Worm (Caenorhabditis elegans) whole organism, L2 larva: ENCODE results near the gene nlp-82.
A peak's percentile ranks its signal among the peaks of the same experiment; 100 is the strongest.

Experiments used
- F13H6.1 ChIP-seq: sonication (generic microtip); optimal IDR thresholded peaks from 2 replicates; lab custom pipeline; 2016; ENCODE audit warnings: missing genetic modification characterization, missing compliant biosample characterization
- R02D3.7 ChIP-seq: fragments of 150-350 bp; optimal IDR thresholded peaks from 2 replicates; lab custom pipeline; 2014; ENCODE audit warnings: missing biosample characterization, missing genetic modification characterization
- Y55F3AM.14 ChIP-seq: fragments of 200-800 bp; sonication (Bioruptor generic); optimal IDR thresholded peaks from 2 replicates; lab custom pipeline; 2018; ENCODE audit warnings: mild to moderate bottlenecking, missing genetic modification characterization, missing compliant biosample characterization
- ZK546.5 ChIP-seq: sonication (generic microtip); optimal IDR thresholded peaks from 2 replicates; lab custom pipeline; 2017; ENCODE audit warnings: missing biosample characterization, missing genetic modification characterization
- alr-1 ChIP-seq: fragments of 150-350 bp; optimal IDR thresholded peaks from 2 replicates; lab custom pipeline; 2014; ENCODE audit warnings: missing biosample characterization, missing genetic modification characterization
- aly-2 ChIP-seq: fragments of 150-350 bp; optimal IDR thresholded peaks from 2 replicates; lab custom pipeline; 2014; ENCODE audit warnings: missing biosample characterization, missing genetic modification characterization
- ama-1 ChIP-seq: fragments of 150-350 bp; optimal IDR thresholded peaks from 2 replicates; lab custom pipeline; 2018; ENCODE audit warnings: inconsistent platforms
- blmp-1 ChIP-seq: sonication (generic microtip); optimal IDR thresholded peaks from 2 replicates; lab custom pipeline; 2017; ENCODE audit warnings: missing genetic modification characterization, mild to moderate bottlenecking, missing compliant biosample characterization, antibody characterized with exemption, moderate library complexity; ENCODE audit not compliant: insufficient read depth
- ceh-82 ChIP-seq: fragments of 150-350 bp; optimal IDR thresholded peaks from 2 replicates; lab custom pipeline; 2014; ENCODE audit warnings: missing biosample characterization, missing genetic modification characterization
- crh-2 ChIP-seq: sonication (generic microtip); optimal IDR thresholded peaks from 2 replicates; lab custom pipeline; 2017; ENCODE audit warnings: missing biosample characterization, missing genetic modification characterization
- dmd-4 ChIP-seq: sonication (generic microtip); optimal IDR thresholded peaks from 2 replicates; lab custom pipeline; 2017; ENCODE audit warnings: missing biosample characterization, missing genetic modification characterization
- egl-27 ChIP-seq: sonication (generic microtip); optimal IDR thresholded peaks from 3 replicates; lab custom pipeline; 2017; ENCODE audit warnings: missing biosample characterization, missing genetic modification reagents, missing genetic modification characterization
- elt-1 ChIP-seq: fragments of 150-350 bp; optimal IDR thresholded peaks from 2 replicates; lab custom pipeline; 2014; ENCODE audit warnings: missing biosample characterization, missing genetic modification characterization
- fos-1 ChIP-seq: fragments of 150-350 bp; optimal IDR thresholded peaks from 2 replicates; lab custom pipeline; 2014; ENCODE audit warnings: missing biosample characterization, missing genetic modification characterization
- gmeb-1 ChIP-seq: fragments of 150-350 bp; optimal IDR thresholded peaks from 2 replicates; lab custom pipeline; 2014; ENCODE audit warnings: missing biosample characterization, missing genetic modification characterization
- lin-11 ChIP-seq: fragments of 150-350 bp; sonication (generic microtip); optimal IDR thresholded peaks from 2 replicates; lab custom pipeline; 2014; ENCODE audit warnings: missing biosample characterization, missing genetic modification characterization, inconsistent platforms, mixed read lengths
- lin-39 ChIP-seq: fragments of 150-350 bp; optimal IDR thresholded peaks from 2 replicates; lab custom pipeline; 2014; ENCODE audit warnings: missing biosample characterization, missing genetic modification reagents, missing genetic modification characterization
- lsy-2 ChIP-seq, 2 experiments: fragments of 150-350 bp in 1 of 2; sonication (generic microtip) in 1 of 2; optimal IDR thresholded peaks; 2 replicates each; lab custom pipeline; 2014 to 2017; ENCODE audit warnings: missing biosample characterization in 2 of 2, missing genetic modification characterization in 2 of 2
- mab-5 ChIP-seq: fragments of 150-350 bp; optimal IDR thresholded peaks from 2 replicates; lab custom pipeline; 2014; ENCODE audit warnings: missing biosample characterization, missing genetic modification characterization
- mbf-1 ChIP-seq: sonication (generic microtip); optimal IDR thresholded peaks from 2 replicates; lab custom pipeline; 2017; ENCODE audit warnings: missing biosample characterization, missing genetic modification characterization
- mdl-1 ChIP-seq, 2 experiments: fragments of 150-350 bp in 1 of 2; sonication (generic microtip) in 1 of 2; optimal IDR thresholded peaks; 2 replicates each; lab custom pipeline; 2017; ENCODE audit warnings: missing biosample characterization in 2 of 2, missing genetic modification characterization in 2 of 2
- nhr-10 ChIP-seq: sonication (generic microtip); optimal IDR thresholded peaks from 2 replicates; lab custom pipeline; 2017; ENCODE audit warnings: missing biosample characterization, missing genetic modification characterization
- nhr-11 ChIP-seq: fragments of 150-350 bp; optimal IDR thresholded peaks from 2 replicates; lab custom pipeline; 2014; ENCODE audit warnings: missing biosample characterization, missing genetic modification characterization
- nhr-129 ChIP-seq: fragments of 150-350 bp; optimal IDR thresholded peaks from 2 replicates; lab custom pipeline; 2014; ENCODE audit warnings: missing biosample characterization, missing genetic modification characterization
- nhr-21 ChIP-seq: fragments of 150-350 bp; optimal IDR thresholded peaks from 2 replicates; lab custom pipeline; 2014; ENCODE audit warnings: missing biosample characterization, missing genetic modification characterization
- nhr-23 ChIP-seq: fragments of 150-350 bp; optimal IDR thresholded peaks from 2 replicates; lab custom pipeline; 2014; ENCODE audit warnings: missing biosample characterization, missing genetic modification reagents, missing genetic modification characterization
- nhr-237 ChIP-seq: fragments of 150-350 bp; optimal IDR thresholded peaks from 2 replicates; lab custom pipeline; 2014; ENCODE audit warnings: missing biosample characterization, missing genetic modification characterization
- nhr-77 ChIP-seq: fragments of 150-350 bp; optimal IDR thresholded peaks from 2 replicates; lab custom pipeline; 2014; ENCODE audit warnings: missing biosample characterization, missing genetic modification characterization
- peb-1 ChIP-seq: fragments of 150-350 bp; optimal IDR thresholded peaks from 2 replicates; lab custom pipeline; 2014; ENCODE audit warnings: missing biosample characterization, missing genetic modification characterization
- sem-4 ChIP-seq: fragments of 150-350 bp; optimal IDR thresholded peaks from 2 replicates; lab custom pipeline; 2014; ENCODE audit warnings: missing biosample characterization, missing genetic modification reagents, missing genetic modification characterization
- skn-1 ChIP-seq: sonication (generic microtip); optimal IDR thresholded peaks from 2 replicates; lab custom pipeline; 2017; ENCODE audit warnings: missing biosample characterization, missing genetic modification characterization
- sma-3 ChIP-seq: sonication (generic microtip); optimal IDR thresholded peaks from 2 replicates; lab custom pipeline; 2016; ENCODE audit warnings: missing genetic modification reagents, missing genetic modification characterization, missing compliant biosample characterization
- sma-9 ChIP-seq, 2 experiments: fragments of 150-350 bp in 1 of 2; sonication (generic microtip) in 1 of 2; optimal IDR thresholded peaks; 2 replicates each; lab custom pipeline; 2014 to 2016; ENCODE audit warnings: missing genetic modification characterization in 2 of 2, mild to moderate bottlenecking in 1 of 2, missing biosample characterization in 1 of 2, missing compliant biosample characterization in 1 of 2, missing genetic modification reagents in 1 of 2, moderate library complexity in 1 of 2
- snpc-4 ChIP-seq: fragments of 150-350 bp; optimal IDR thresholded peaks from 2 replicates; lab custom pipeline; 2014; ENCODE audit warnings: missing biosample characterization, missing genetic modification characterization
- unc-39 ChIP-seq: fragments of 150-350 bp; optimal IDR thresholded peaks from 2 replicates; lab custom pipeline; 2014; ENCODE audit warnings: missing biosample characterization, missing genetic modification characterization
- unc-55 ChIP-seq: fragments of 150-350 bp; sonication (generic microtip); optimal IDR thresholded peaks from 3 replicates; lab custom pipeline; 2014; ENCODE audit warnings: missing biosample characterization, missing genetic modification reagents, missing genetic modification characterization
- zag-1 ChIP-seq: fragments of 150-350 bp; optimal IDR thresholded peaks from 2 replicates; lab custom pipeline; 2014; ENCODE audit warnings: missing biosample characterization, missing genetic modification characterization
- ztf-11 ChIP-seq: sonication (generic microtip); optimal IDR thresholded peaks from 2 replicates; lab custom pipeline; 2017; ENCODE audit warnings: missing biosample characterization, missing genetic modification characterization
- ztf-4 ChIP-seq: fragments of 150-350 bp; optimal IDR thresholded peaks from 2 replicates; lab custom pipeline; 2014; ENCODE audit warnings: missing biosample characterization, missing genetic modification characterization

nlp-82 gene

DNA sequence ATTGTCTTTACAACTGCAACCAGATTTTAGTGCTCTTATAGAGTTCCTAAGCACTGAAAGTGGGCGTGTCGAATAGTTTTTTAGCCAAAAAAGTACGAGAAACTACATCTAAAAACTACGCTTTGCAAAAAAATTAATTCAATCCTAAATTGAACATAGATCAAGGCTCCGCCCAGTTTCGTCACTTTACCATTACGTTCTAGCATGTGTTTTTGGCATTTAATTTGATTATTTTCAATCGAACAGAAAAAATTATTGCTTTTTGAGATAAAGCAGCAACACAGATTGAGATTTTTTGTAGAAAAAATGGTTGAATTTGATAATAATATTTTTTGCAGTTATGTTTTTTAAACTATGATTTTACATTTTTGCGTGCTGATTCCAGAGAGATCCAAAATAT is at the start of gene nlp-82:
Gene nlp-82, minus strand, starts transcription at position 101 of the 400 bp plus-strand sequence.
- TF ChIP-seq ztf-11 (tag; lab: Kevin White, UChicago) (no peak), mbf-1 (tag; lab: Kevin White, UChicago) (no peak), zag-1 (tag; lab: Kevin White, UChicago) (no peak), blmp-1 (tag; lab: Kevin White, UChicago) (no peak), peb-1 (tag; lab: Kevin White, UChicago) (no peak), nhr-21 (tag; lab: Kevin White, UChicago) (no peak), ama-1 (lab: Kevin White, UChicago) (no peak), nhr-10 (tag; lab: Kevin White, UChicago) (no peak), ceh-82 (tag; lab: Kevin White, UChicago) (no peak), nhr-23 (tag; lab: Kevin White, UChicago) (no peak), R02D3.7 (tag; lab: Kevin White, UChicago) (no peak), snpc-4 (no peak), ZK546.5 (no peak), elt-1 (tag; lab: Kevin White, UChicago) (no peak), gmeb-1 (no peak)

DNA sequence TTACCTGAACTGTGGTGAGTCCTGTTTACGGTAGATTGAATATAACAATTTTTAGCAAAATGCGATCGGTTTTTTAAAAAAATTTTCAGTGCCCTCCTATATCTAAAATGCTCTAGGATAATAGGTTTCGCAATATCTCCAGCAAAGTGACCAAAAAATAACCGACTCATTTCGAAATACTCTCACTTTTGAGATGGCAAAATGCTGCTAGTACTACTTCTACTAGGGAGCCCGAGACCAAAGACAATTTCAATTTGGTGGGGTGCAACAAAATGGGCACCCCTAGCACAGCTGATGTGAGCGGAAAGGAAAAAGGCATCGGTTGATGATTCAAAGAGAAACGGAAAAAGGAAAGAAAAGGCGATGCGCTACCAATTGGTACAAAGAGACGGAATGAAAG is 49.5 kb upstream of the nlp-82 start:
- TF ChIP-seq unc-39 (tag; lab: Kevin White, UChicago): no peak
- TF ChIP-seq unc-55 (GFP tag; lab: Kevin White, UChicago): peak; percentile 9

DNA sequence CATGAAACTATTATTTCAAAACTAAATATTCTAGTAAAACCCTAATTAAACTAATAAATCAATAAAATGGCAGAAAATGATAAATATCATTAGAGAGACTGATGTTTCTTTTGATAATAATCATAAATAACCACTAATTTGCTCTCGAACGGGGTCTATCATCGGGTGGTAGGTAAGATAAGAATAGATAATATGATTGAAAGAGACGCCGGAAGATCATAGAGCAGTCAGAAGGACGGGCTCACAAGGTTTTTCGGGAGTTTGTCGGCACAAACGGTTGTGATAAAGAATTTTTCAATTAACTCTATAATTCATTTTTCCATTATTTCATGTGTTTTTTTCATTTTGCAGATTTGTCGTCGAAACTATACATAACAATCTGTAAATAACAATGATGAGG is 47.0 kb upstream of the nlp-82 start:
- TF ChIP-seq sma-3 (GFP tag; lab: Kevin White, UChicago): no peak
- peak; percentile 34 for TF ChIP-seq sma-9 (GFP tag; optimal IDR thresholded peaks at IDR 0.05; lab: Kevin White, UChicago)
- TF ChIP-seq sma-9 (tag; optimal IDR thresholded peaks at IDR 0.05; lab: Kevin White, UChicago): no peak
- TF ChIP-seq nhr-11 (tag; lab: Kevin White, UChicago): no peak
- TF ChIP-seq F13H6.1: peak; percentile 42
- TF ChIP-seq egl-27 (tag; lab: Kevin White, UChicago): no peak
- no peak for TF ChIP-seq ZK546.5
- peak; percentile 14 for TF ChIP-seq crh-2
- no peak for TF ChIP-seq nhr-237 (tag; lab: Kevin White, UChicago)
- TF ChIP-seq fos-1 (tag; lab: Kevin White, UChicago): peak; percentile 91

DNA sequence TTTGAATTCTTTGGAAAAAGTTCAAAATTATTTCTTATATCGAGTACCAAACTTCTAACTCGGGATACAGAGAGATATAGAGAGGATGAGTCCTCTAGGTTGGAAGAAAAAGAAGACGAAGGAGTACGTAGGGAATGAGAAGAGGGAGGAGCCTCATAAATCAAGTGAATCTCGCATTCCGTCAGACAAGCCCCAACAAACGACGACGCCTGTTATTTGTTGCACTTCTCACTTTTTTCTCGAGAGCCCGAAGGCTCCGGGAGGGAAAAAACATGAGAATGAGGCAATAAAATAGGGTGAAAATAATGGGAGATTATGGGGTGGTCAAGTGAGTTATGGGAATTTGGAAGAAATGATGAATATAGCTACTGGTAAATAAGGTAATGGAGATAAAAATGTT is 45.6 kb upstream of the nlp-82 start:
- TF ChIP-seq elt-1 (tag; lab: Kevin White, UChicago) (no peak), nhr-10 (tag; lab: Kevin White, UChicago) (no peak), zag-1 (tag; lab: Kevin White, UChicago) (no peak), nhr-129 (tag; lab: Kevin White, UChicago) (peak; percentile 25), lsy-2 (tag; optimal IDR thresholded peaks at IDR 0.05; lab: Kevin White, UChicago) (peak in 1 of 2 experiments; percentile 21), skn-1 (tag; lab: Kevin White, UChicago) (no peak), mab-5 (tag; lab: Kevin White, UChicago) (peak; percentile 93), F13H6.1 (peak; percentile 1), unc-55 (GFP tag; lab: Kevin White, UChicago) (peak; percentile 23), sma-9 (GFP tag; optimal IDR thresholded peaks at IDR 0.05; lab: Kevin White, UChicago) (peak; percentile 23), sma-9 (tag; optimal IDR thresholded peaks at IDR 0.05; lab: Kevin White, UChicago) (no peak)
- TF ChIP-seq, all 48 proteins: peak for 6

DNA sequence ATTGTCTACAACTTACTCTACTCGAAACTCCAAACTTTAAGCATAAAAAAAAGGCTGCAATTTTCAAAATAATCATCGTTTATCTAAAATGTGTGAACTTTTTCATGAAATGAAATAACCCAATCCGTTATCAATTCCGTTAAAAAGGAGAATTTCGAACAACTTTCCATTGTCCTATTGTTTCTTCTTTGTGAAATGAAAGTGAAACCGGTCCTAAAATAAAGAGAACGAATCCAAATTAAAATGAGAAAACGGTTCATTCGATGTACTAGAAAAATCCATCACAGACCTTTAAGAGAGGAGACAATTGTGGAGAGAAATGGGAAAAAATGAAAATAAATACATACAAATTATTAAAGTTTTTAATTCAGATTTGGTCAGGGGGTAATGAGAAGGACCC is 41.6 kb upstream of the nlp-82 start, which contains the start of gene C01G6.9:
Gene C01G6.9, minus strand, starts transcription at position 141 of the 400 bp plus-strand sequence.
- TF ChIP-seq lin-11 (no peak), alr-1 (no peak)

DNA sequence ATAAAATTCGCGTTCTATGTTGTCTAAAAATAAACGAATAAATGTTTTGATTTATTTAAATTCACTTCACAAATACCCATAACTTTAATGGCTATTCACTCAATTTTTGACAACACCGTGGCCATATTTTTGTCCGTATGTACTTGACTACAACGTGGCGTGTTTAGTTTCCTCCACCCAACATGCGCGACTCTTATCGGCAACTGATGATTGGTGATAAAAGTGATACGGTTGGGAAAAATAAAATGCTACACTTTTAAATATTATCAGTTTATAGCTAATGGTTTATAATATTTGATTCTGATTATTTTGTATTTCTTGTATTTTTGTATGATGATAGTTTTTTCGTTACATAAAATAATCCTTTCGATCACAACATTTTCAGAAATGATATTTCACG is 37.5 kb upstream of the nlp-82 start, which contains the start of gene acs-7:
Gene acs-7, plus strand, starts transcription at position 386 of the 400 bp plus-strand sequence.
- TF ChIP-seq aly-2 (no peak), mbf-1 (tag; lab: Kevin White, UChicago) (no peak), gmeb-1 (peak; percentile 50), lin-11 (no peak), egl-27 (tag; lab: Kevin White, UChicago) (no peak), peb-1 (tag; lab: Kevin White, UChicago) (no peak), crh-2 (peak; percentile 91), unc-39 (tag; lab: Kevin White, UChicago) (no peak), lin-39 (no peak), mdl-1 (tag; optimal IDR thresholded peaks at IDR 0.05; lab: Kevin White, UChicago) (no peak), sem-4 (tag; lab: Kevin White, UChicago) (no peak), ceh-82 (tag; lab: Kevin White, UChicago) (no peak), fos-1 (tag; lab: Kevin White, UChicago) (peak; percentile 97), F13H6.1 (peak; percentile 31), nhr-77 (tag; lab: Kevin White, UChicago) (no peak), ztf-4 (no peak), elt-1 (tag; lab: Kevin White, UChicago) (no peak), dmd-4 (tag; lab: Kevin White, UChicago) (no peak), Y55F3AM.14 (GFP tag; lab: Kevin White, UChicago) (no peak), alr-1 (no peak), sma-9 (GFP tag; optimal IDR thresholded peaks at IDR 0.05; lab: Kevin White, UChicago) (peak; percentile 52), sma-9 (tag; optimal IDR thresholded peaks at IDR 0.05; lab: Kevin White, UChicago) (no peak), skn-1 (tag; lab: Kevin White, UChicago) (peak; percentile 39)
